Worm (Caenorhabditis elegans) whole organism, early embryonic: ENCODE measurements around the gene rpl-15.

Source experiments
- ama-1 ChIP-seq: fragments of 150-350 bp; optimal IDR thresholded peaks from 2 replicates; lab custom pipeline; 2014
- flt-1 ChIP-seq: fragments of 200-800 bp; sonication (Bioruptor generic); IDR thresholded peaks from 2 replicates; pipeline ENCODE4 v1.3.6; 2022; ENCODE audit warnings: missing genetic modification characterization, missing compliant biosample characterization
- pes-1 ChIP-seq: fragments of 200-800 bp; sonication (Bioruptor generic); IDR thresholded peaks from 2 replicates; pipeline ENCODE4 v1.3.6; 2022; ENCODE audit warnings: missing genetic modification reagents, missing genetic modification characterization, missing compliant biosample characterization
- sea-1 ChIP-seq: fragments of 200-800 bp; sonication (Bioruptor generic); conservative IDR thresholded peaks from 2 replicates; pipeline ENCODE4 v1.3.6; 2022; ENCODE audit warnings: missing genetic modification characterization, missing compliant biosample characterization
- tbx-11 ChIP-seq: fragments of 200-800 bp; sonication (Bioruptor generic); IDR thresholded peaks from 2 replicates; pipeline ENCODE4 v1.3.6; 2022; ENCODE audit warnings: missing genetic modification characterization, missing compliant biosample characterization
- tbx-37 ChIP-seq: fragments of 200-800 bp; sonication (Bioruptor generic); conservative IDR thresholded peaks from 2 replicates; pipeline ENCODE4 v1.3.6; 2022; ENCODE audit warnings: missing genetic modification reagents, missing genetic modification characterization, missing compliant biosample characterization
- tra-4 ChIP-seq: sonication (generic microtip); optimal IDR thresholded peaks from 2 replicates; lab custom pipeline; 2017; ENCODE audit warnings: missing genetic modification characterization, missing compliant biosample characterization

- TF ChIP-seq tbx-37 (GFP tag; lab: Robert Waterston, UW), result no peak
- TF ChIP-seq pes-1, result no peak
- TF ChIP-seq tbx-11 (GFP tag; lab: Robert Waterston, UW), result no peak
- TF ChIP-seq tra-4 (tag; lab: Kevin White, UChicago), result no peak
- no peak for TF ChIP-seq sea-1 (GFP tag; lab: Robert Waterston, UW)
- TF ChIP-seq ama-1 (lab: Kevin White, UChicago), result no peak
- TF ChIP-seq flt-1 (GFP tag; lab: Robert Waterston, UW), result no peak
Measured at ce11 chrIV:630598-630997, 23.8 kb downstream of the rpl-15 start.
